Worm (Caenorhabditis elegans) whole organism, L4/young adult: ENCODE measurements around the gene sco-1.

Experiments
- dao-5 ChIP-seq: sonication (generic microtip); optimal IDR thresholded peaks from 2 replicates; lab custom pipeline; 2016; ENCODE audit warnings: missing genotype, missing genetic modification characterization, moderate library complexity, missing compliant biosample characterization
- him-1 ChIP-seq: sonication (generic microtip); optimal IDR thresholded peaks from 2 replicates; lab custom pipeline; 2016; ENCODE audit warnings: missing genotype, missing genetic modification reagents, missing genetic modification characterization, missing compliant biosample characterization

ce11 chrII:4299227-4299703 lies at the start of gene sco-1:
- TF ChIP-seq him-1 (peak; percentile 92), dao-5 (no peak)
